Fruit fly (Drosophila melanogaster): ENCODE data around the gene CG7342.

- TF ChIP-seq Dll (optimal IDR thresholded peaks at IDR 0.05) (no peak), psq (optimal IDR thresholded peaks at IDR 0.05) (no peak), CG8478 (optimal IDR thresholded peaks at IDR 0.05) (no peak), pan (optimal IDR thresholded peaks at IDR 0.05) (no peak)
Observed at dm6 chr3R:19634649-19635048, 31.5 kb downstream of the CG7342 start, which contains the start of gene CG34138.

Measured in whole organism.